Worm (Caenorhabditis elegans): ENCODE measurements around the gene F22E5.12.

DNA sequence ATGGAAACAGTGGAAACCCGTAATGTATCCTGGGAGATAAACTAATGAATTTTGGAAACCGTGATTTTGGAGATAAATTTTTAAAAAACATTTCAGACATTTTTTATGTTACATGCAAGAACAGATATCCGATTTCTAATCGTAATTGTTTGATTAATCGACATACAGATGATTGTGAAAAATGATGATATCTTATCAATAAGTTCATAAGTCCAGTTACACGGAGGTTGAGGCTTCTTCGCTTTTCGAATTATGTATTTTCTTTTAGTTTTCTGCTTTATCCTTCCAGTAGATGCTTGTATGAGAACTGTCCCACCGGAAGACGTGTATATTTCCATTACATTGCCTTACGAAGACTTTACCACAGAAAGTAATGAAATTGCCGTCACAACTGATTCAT lies 18.9 kb upstream of the F22E5.12 start, which contains the start of gene F22E5.22:
- TF ChIP-seq mep-1 (tag; optimal IDR thresholded peaks at IDR 0.05) (no peak), drap-1 (GFP tag; optimal IDR thresholded peaks at IDR 0.05) (no peak), ces-1 (GFP tag; optimal IDR thresholded peaks at IDR 0.05) (no peak)

All from whole organism, mixed stage, embryonic.